Worm (Caenorhabditis elegans): ENCODE results near the gene T25F10.1.

The T25F10.1 gene

ce11 chrV:6783044-6783625 lies 14.8 kb downstream of the T25F10.1 start:
- no peak for TF ChIP-seq nfya-1 (tag; optimal IDR thresholded peaks at IDR 0.05; ENCODE audit: borderline replicate concordance, insufficient read depth)
- TF ChIP-seq tbx-9 (tag; optimal IDR thresholded peaks at IDR 0.05; ENCODE audit: borderline replicate concordance), result no peak
- TF ChIP-seq rcor-1 (GFP tag; IDR thresholded peaks at IDR 0.05), result peak; percentile 45; the same call in 1 of the 2 replicates
- no peak for TF ChIP-seq mcd-1 (GFP tag; IDR thresholded peaks at IDR 0.05)
- no peak for TF ChIP-seq lin-40 (tag; optimal IDR thresholded peaks at IDR 0.05)
- TF ChIP-seq F10E7.11 (tag; optimal IDR thresholded peaks at IDR 0.05), result no peak
- no peak for TF ChIP-seq zfh-2 (GFP tag; conservative IDR thresholded peaks at IDR 0.05)
- no peak for TF ChIP-seq bed-2 (GFP tag; IDR thresholded peaks at IDR 0.05)
- no peak for TF ChIP-seq sptf-2 (GFP tag; optimal IDR thresholded peaks at IDR 0.05)
- no peak for TF ChIP-seq ztf-25 (GFP tag; IDR thresholded peaks at IDR 0.05)
- no peak for TF ChIP-seq nhr-27 (tag; optimal IDR thresholded peaks at IDR 0.05)
- peak; percentile 22 for TF ChIP-seq ztf-18 (tag; optimal IDR thresholded peaks at IDR 0.05)
- no peak for TF ChIP-seq madf-10 (tag; optimal IDR thresholded peaks at IDR 0.05)
- TF ChIP-seq pha-4 (tag; optimal IDR thresholded peaks at IDR 0.05), result no peak
- no peak for TF ChIP-seq gei-17 (GFP tag; optimal IDR thresholded peaks at IDR 0.05)
- TF ChIP-seq ceh-79 (tag; optimal IDR thresholded peaks at IDR 0.05), result no peak
- TF ChIP-seq K11D2.4 (GFP tag; IDR thresholded peaks at IDR 0.05), result no peak
- 0 out of 2 replicates have a peak, but pooled peaks have one; percentile 49 for TF ChIP-seq aptf-3 (GFP tag; IDR thresholded peaks at IDR 0.05)
- TF ChIP-seq T07F8.4 (tag; optimal IDR thresholded peaks at IDR 0.05), result no peak
- peak; percentile 45 for TF ChIP-seq D2030.7 (GFP tag; IDR thresholded peaks at IDR 0.05)
- TF ChIP-seq F37B4.10 (GFP tag; IDR thresholded peaks at IDR 0.05), result no peak
- TF ChIP-seq ets-4 (GFP tag; optimal IDR thresholded peaks at IDR 0.05), result no peak
- TF ChIP-seq lag-1 (GFP tag; IDR thresholded peaks at IDR 0.05), result no peak
- peak; percentile 58; the same call in 1 of the 2 replicates for TF ChIP-seq hsf-1 (GFP tag; IDR thresholded peaks at IDR 0.05)
- no peak for TF ChIP-seq unc-130 (GFP tag; optimal IDR thresholded peaks at IDR 0.05)
- peak; percentile 65 for TF ChIP-seq ekl-4 (GFP tag; IDR thresholded peaks at IDR 0.05)
- no peak for TF ChIP-seq attf-3 (GFP tag; conservative IDR thresholded peaks at IDR 0.05)
- peak; percentile 93 for TF ChIP-seq B0336.3 (GFP tag; IDR thresholded peaks at IDR 0.05)
- TF ChIP-seq B0261.1 (tag; optimal IDR thresholded peaks at IDR 0.05), result no peak
- peak; percentile 60 for TF ChIP-seq snpc-4 (GFP tag; optimal IDR thresholded peaks at IDR 0.05)
- peak in 1 of 4 experiments; percentile 44 for TF ChIP-seq snpc-4 (tag; optimal IDR thresholded peaks at IDR 0.05)
- TF ChIP-seq Y56A3A.18 (GFP tag; IDR thresholded peaks at IDR 0.05), result no peak
- TF ChIP-seq lin-26 (GFP tag; IDR thresholded peaks at IDR 0.05), result peak; percentile 81; the same call in 1 of the 2 replicates
- TF ChIP-seq F55B11.4 (tag; optimal IDR thresholded peaks at IDR 0.05; ENCODE audit: borderline replicate concordance, insufficient read depth), result no peak
- no peak for TF ChIP-seq K12H6.12 (tag; optimal IDR thresholded peaks at IDR 0.05)
- TF ChIP-seq F22D6.2 (tag; optimal IDR thresholded peaks at IDR 0.05), result no peak
- TF ChIP-seq mel-28 (tag; optimal IDR thresholded peaks at IDR 0.05; ENCODE audit: borderline replicate concordance), result no peak
- no peak for TF ChIP-seq dpff-1 (tag; optimal IDR thresholded peaks at IDR 0.05)
- peak; percentile 75 for TF ChIP-seq tlf-1 (GFP tag; optimal IDR thresholded peaks at IDR 0.05)
- peak; percentile 65; the same call in 1 of the 2 replicates for TF ChIP-seq attf-6 (GFP tag; IDR thresholded peaks at IDR 0.05)
- TF ChIP-seq ztf-6 (GFP tag; IDR thresholded peaks at IDR 0.05), result no peak
- TF ChIP-seq C06A6.2 (GFP tag; conservative IDR thresholded peaks at IDR 0.05), result no peak
- no peak for TF ChIP-seq sea-2 (GFP tag; IDR thresholded peaks at IDR 0.05)
- TF ChIP-seq xnd-1 (tag; optimal IDR thresholded peaks at IDR 0.05), result peak; percentile 50
- TF ChIP-seq snpc-3.4 (tag; optimal IDR thresholded peaks at IDR 0.05), result no peak
- no peak for TF ChIP-seq lir-1 (GFP tag; conservative IDR thresholded peaks at IDR 0.05)
- no peak for TF ChIP-seq nhr-80 (tag; optimal IDR thresholded peaks at IDR 0.05)
- peak; percentile 39 for TF ChIP-seq mxl-1 (tag; optimal IDR thresholded peaks at IDR 0.05)
- TF ChIP-seq B0035.1 (tag; optimal IDR thresholded peaks at IDR 0.05), result no peak

Data from whole organism, young adult.